Worm (Caenorhabditis elegans): ENCODE data around the gene clec-205.

ce11 chrV:1771727-1772126 is 11.0 kb downstream of the clec-205 start, which contains the start of gene dhs-13:
- TF ChIP-seq ceh-16 (tag; optimal IDR thresholded peaks at IDR 0.05): no peak
- no peak for TF ChIP-seq nhr-12 (tag; optimal IDR thresholded peaks at IDR 0.05)
- no peak for TF ChIP-seq egl-5 (tag; optimal IDR thresholded peaks at IDR 0.05)
- TF ChIP-seq ztf-4 (tag; optimal IDR thresholded peaks at IDR 0.05): no peak
- TF ChIP-seq skn-1 (tag; optimal IDR thresholded peaks at IDR 0.05): no peak
- TF ChIP-seq nhr-77 (tag; optimal IDR thresholded peaks at IDR 0.05): no peak
- TF ChIP-seq unc-62 (GFP tag; optimal IDR thresholded peaks at IDR 0.05): no peak
- no peak for TF ChIP-seq ztf-11 (tag; optimal IDR thresholded peaks at IDR 0.05)
- no peak for TF ChIP-seq mml-1 (tag; optimal IDR thresholded peaks at IDR 0.05)
- peak; percentile 52 for TF ChIP-seq elt-2 (tag; optimal IDR thresholded peaks at IDR 0.05)
- no peak for TF ChIP-seq nhr-76 (tag; optimal IDR thresholded peaks at IDR 0.05)
- TF ChIP-seq nhr-23 (tag; optimal IDR thresholded peaks at IDR 0.05): no peak
- no peak for TF ChIP-seq ama-1 (optimal IDR thresholded peaks at IDR 0.05)

All from whole organism, L3 larva.